Fruit fly (Drosophila melanogaster): ENCODE results near the gene CG3434.

DNA sequence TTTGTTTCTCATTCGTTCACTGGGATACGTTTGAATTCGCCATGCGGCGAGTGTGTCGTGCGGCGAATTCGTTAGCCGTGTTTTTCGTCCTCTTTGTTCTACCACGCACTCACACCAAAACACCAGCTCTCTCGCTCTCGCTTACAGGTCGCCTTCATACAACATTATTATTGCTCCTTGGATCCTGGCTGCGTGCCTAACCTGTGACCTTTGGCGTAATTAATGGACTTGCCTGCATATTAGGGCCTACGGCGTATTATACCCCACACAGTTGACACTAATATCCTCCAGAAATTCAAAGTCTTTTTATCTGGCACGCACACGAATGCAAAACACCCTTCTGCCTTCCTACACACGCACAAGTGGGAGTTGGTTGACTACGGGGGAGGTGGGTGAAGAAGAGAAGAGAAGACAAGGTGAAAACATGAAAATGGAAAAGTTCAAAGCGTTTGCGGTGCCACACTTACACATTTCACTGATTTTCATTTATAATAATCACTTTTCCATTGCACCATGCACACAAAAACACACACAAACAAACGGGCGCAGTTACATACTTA lies 50.5 kb downstream of the CG3434 start:
- no peak for TF ChIP-seq bab1 (GFP tag; optimal IDR thresholded peaks at IDR 0.05)
- no peak for TF ChIP-seq Crg-1 (GFP tag; optimal IDR thresholded peaks at IDR 0.05)
- TF ChIP-seq Hr96 (GFP tag; optimal IDR thresholded peaks at IDR 0.05): no peak
- TF ChIP-seq toe (GFP tag; optimal IDR thresholded peaks at IDR 0.05): no peak
- no peak for TF ChIP-seq kay (GFP tag; ENCODE audit: borderline replicate concordance)
- no peak for TF ChIP-seq cnc (optimal IDR thresholded peaks at IDR 0.05)
- no peak for TF ChIP-seq CG7045 (GFP tag; optimal IDR thresholded peaks at IDR 0.05)
- no peak for TF ChIP-seq CG7101 (tag; optimal IDR thresholded peaks at IDR 0.05)
- no peak for TF ChIP-seq pad (GFP tag; optimal IDR thresholded peaks at IDR 0.05)
- TF ChIP-seq ovo (GFP tag; optimal IDR thresholded peaks at IDR 0.05): no peak

Measured in whole organism, adult.